Fruit fly (Drosophila melanogaster) whole organism, embryonic: ENCODE results near the gene aru.

Experiments
- B-H1 ChIP-seq: fragments of 200-800 bp; sonication (Bioruptor generic); IDR thresholded peaks from 3 replicates; pipeline ENCODE4 v1.3.6; 2022; ENCODE audit warnings: missing biosample characterization, missing genetic modification characterization
- CG10565 ChIP-seq: fragments of 200-800 bp; sonication (Bioruptor generic); optimal IDR thresholded peaks from 3 replicates; lab custom pipeline; 2016; ENCODE audit warnings: missing biosample characterization, mild to moderate bottlenecking, missing genetic modification characterization
- CG11456 ChIP-seq: fragments of 200-800 bp; sonication (Bioruptor generic); IDR thresholded peaks from 3 replicates; pipeline ENCODE4 v1.3.6; 2022; ENCODE audit warnings: missing biosample characterization, missing genetic modification characterization
- CG11723 ChIP-seq: fragments of 200-800 bp; sonication (Bioruptor generic); optimal IDR thresholded peaks from 2 replicates; lab custom pipeline; 2017; ENCODE audit warnings: missing biosample characterization, mild to moderate bottlenecking, missing genetic modification characterization
- CG12659 ChIP-seq: fragments of 200-800 bp; sonication (Bioruptor generic); optimal IDR thresholded peaks from 3 replicates; lab custom pipeline; 2017; ENCODE audit warnings: mild to moderate bottlenecking, missing biosample characterization, missing genetic modification reagents, missing genetic modification characterization
- CG13894 ChIP-seq: fragments of 200-800 bp; sonication (Bioruptor generic); optimal IDR thresholded peaks from 3 replicates; lab custom pipeline; 2018; ENCODE audit warnings: missing biosample characterization, mild to moderate bottlenecking, missing genetic modification characterization, moderate library complexity
- CG1602 ChIP-seq: fragments of 200-800 bp; sonication (Bioruptor generic); optimal IDR thresholded peaks from 3 replicates; lab custom pipeline; 2016; ENCODE audit warnings: missing biosample characterization, missing genetic modification characterization
- CG1647 ChIP-seq: fragments of 200-800 bp; sonication (Bioruptor generic); optimal IDR thresholded peaks from 3 replicates; lab custom pipeline; 2016; ENCODE audit warnings: missing biosample characterization, missing genetic modification characterization
- CG16779 ChIP-seq: fragments of 200-800 bp; sonication (Bioruptor generic); IDR thresholded peaks from 2 replicates; pipeline ENCODE4 v1.3.6; 2022; ENCODE audit warnings: missing biosample characterization, missing genetic modification characterization
- CG17328 ChIP-seq: fragments of 200-800 bp; sonication (Bioruptor generic); IDR thresholded peaks from 2 replicates; pipeline ENCODE4 v1.3.6; 2022; ENCODE audit warnings: missing biosample characterization, missing genetic modification characterization
- CG17361 ChIP-seq: fragments of 200-800 bp; sonication (Bioruptor generic); IDR thresholded peaks from 3 replicates; pipeline ENCODE4 v1.3.6; 2022; ENCODE audit warnings: missing biosample characterization, missing genetic modification characterization
- CG1792 ChIP-seq: fragments of 200-800 bp; sonication (Bioruptor generic); optimal IDR thresholded peaks from 2 replicates; lab custom pipeline; 2016; ENCODE audit warnings: missing biosample characterization, missing genetic modification characterization
- CG18262 ChIP-seq: fragments of 200-800 bp; optimal IDR thresholded peaks from 3 replicates; lab custom pipeline; 2019; ENCODE audit warnings: missing biosample characterization, mild to moderate bottlenecking, missing genetic modification characterization, moderate library complexity
- CG18764 ChIP-seq: fragments of 200-800 bp; sonication (Bioruptor generic); optimal IDR thresholded peaks from 3 replicates; lab custom pipeline; 2016; ENCODE audit warnings: missing biosample characterization, missing genetic modification characterization
- CG2678 ChIP-seq: fragments of 200-800 bp; sonication (Bioruptor generic); optimal IDR thresholded peaks from 3 replicates; lab custom pipeline; 2019; ENCODE audit warnings: missing biosample characterization, mild to moderate bottlenecking, missing genetic modification characterization, moderate library complexity
- CG30020 ChIP-seq: fragments of 200-800 bp; optimal IDR thresholded peaks from 2 replicates; lab custom pipeline; 2019; ENCODE audit warnings: missing biosample characterization, mild to moderate bottlenecking, missing genetic modification characterization, moderate library complexity
- CG34376 ChIP-seq: fragments of 200-800 bp; sonication (Bioruptor generic); optimal IDR thresholded peaks from 2 replicates; lab custom pipeline; 2018; ENCODE audit warnings: missing biosample characterization, mild to moderate bottlenecking, missing genetic modification characterization
- CG42726 ChIP-seq: fragments of 200-800 bp; sonication (Bioruptor generic); IDR thresholded peaks from 2 replicates; pipeline ENCODE4 v1.3.6; 2022; ENCODE audit warnings: missing biosample characterization, missing genetic modification characterization; ENCODE audit not compliant: partially characterized antibody
- CG4617 ChIP-seq: fragments of 200-800 bp; sonication (Bioruptor generic); optimal IDR thresholded peaks from 3 replicates; lab custom pipeline; 2016; ENCODE audit warnings: missing biosample characterization, missing genetic modification characterization, borderline replicate concordance
- CG7271 ChIP-seq: fragments of 200-800 bp; sonication (Bioruptor generic); optimal IDR thresholded peaks from 2 replicates; lab custom pipeline; 2018; ENCODE audit warnings: missing biosample characterization, mild to moderate bottlenecking, missing genetic modification characterization, moderate library complexity
- CG7372 ChIP-seq: fragments of 200-800 bp; sonication (Bioruptor generic); IDR thresholded peaks from 2 replicates; pipeline ENCODE4 v1.3.6; 2022; ENCODE audit warnings: missing biosample characterization, missing genetic modification characterization
- CG7786 ChIP-seq: fragments of 200-800 bp; sonication (Bioruptor generic); optimal IDR thresholded peaks from 2 replicates; lab custom pipeline; 2016; ENCODE audit warnings: missing biosample characterization, missing genetic modification characterization
- CG8944 ChIP-seq: fragments of 200-800 bp; sonication (Bioruptor generic); optimal IDR thresholded peaks from 3 replicates; lab custom pipeline; 2016; ENCODE audit warnings: missing biosample characterization, missing genetic modification characterization
- CHES-1-like ChIP-seq: fragments of 200-800 bp; sonication (Bioruptor generic); optimal IDR thresholded peaks from 2 replicates; lab custom pipeline; 2016; ENCODE audit warnings: missing biosample characterization, missing genetic modification characterization
- CrebB ChIP-seq: fragments of 200-800 bp; sonication (Bioruptor generic); optimal IDR thresholded peaks from 3 replicates; lab custom pipeline; 2018; ENCODE audit warnings: missing biosample characterization, mild to moderate bottlenecking, missing genetic modification characterization
- Dip3 ChIP-seq: fragments of 200-800 bp; sonication (Bioruptor generic); optimal IDR thresholded peaks from 3 replicates; lab custom pipeline; 2016; ENCODE audit warnings: missing biosample characterization, missing genetic modification characterization
- Doc2 ChIP-seq: fragments of 200-800 bp; sonication (Bioruptor generic); IDR thresholded peaks from 2 replicates; pipeline ENCODE4 v1.3.6; 2022; ENCODE audit warnings: missing biosample characterization, missing genetic modification characterization
- ERR ChIP-seq: fragments of 200-800 bp; sonication (Bioruptor generic); optimal IDR thresholded peaks from 2 replicates; lab custom pipeline; 2016; ENCODE audit warnings: missing biosample characterization, missing genetic modification characterization
- HHEX ChIP-seq: fragments of 200-800 bp; sonication (Bioruptor generic); optimal IDR thresholded peaks from 3 replicates; lab custom pipeline; 2017; ENCODE audit warnings: missing biosample characterization, mild to moderate bottlenecking, missing genetic modification characterization, missing genetic modification reagents
- NC2β ChIP-seq: fragments of 200-800 bp; sonication (Bioruptor generic); optimal IDR thresholded peaks from 2 replicates; lab custom pipeline; 2016; ENCODE audit warnings: missing biosample characterization, missing genetic modification characterization
- Neu2 ChIP-seq: fragments of 200-800 bp; sonication (Bioruptor generic); optimal IDR thresholded peaks from 3 replicates; lab custom pipeline; 2016; ENCODE audit warnings: missing biosample characterization, missing genetic modification characterization, borderline replicate concordance
- Six4 ChIP-seq: fragments of 200-800 bp; sonication (Bioruptor generic); optimal IDR thresholded peaks from 2 replicates; lab custom pipeline; 2016; ENCODE audit warnings: missing biosample characterization, missing genetic modification characterization
- cg ChIP-seq: fragments of 200-800 bp; sonication (Bioruptor generic); optimal IDR thresholded peaks from 3 replicates; lab custom pipeline; 2019; ENCODE audit warnings: missing biosample characterization, mild to moderate bottlenecking, missing genetic modification characterization, moderate library complexity
- da ChIP-seq: fragments of 200-800 bp; sonication (Bioruptor generic); optimal IDR thresholded peaks from 2 replicates; lab custom pipeline; 2016; ENCODE audit warnings: missing biosample characterization, missing genetic modification characterization
- disco-r ChIP-seq: fragments of 200-800 bp; sonication (Bioruptor generic); optimal IDR thresholded peaks from 2 replicates; lab custom pipeline; 2016; ENCODE audit warnings: missing biosample characterization, missing genetic modification characterization
- dm ChIP-seq: fragments of 200-800 bp; sonication (Bioruptor generic); optimal IDR thresholded peaks from 3 replicates; lab custom pipeline; 2016; ENCODE audit warnings: missing biosample characterization, missing genetic modification characterization
- en ChIP-seq: fragments of 200-800 bp; sonication (Bioruptor generic); optimal IDR thresholded peaks from 2 replicates; lab custom pipeline; 2016; ENCODE audit warnings: missing biosample characterization, missing genetic modification characterization
- grau ChIP-seq: fragments of 200-800 bp; optimal IDR thresholded peaks from 3 replicates; lab custom pipeline; 2019; ENCODE audit warnings: missing biosample characterization, mild to moderate bottlenecking, missing genetic modification characterization, moderate library complexity
- gsb ChIP-seq: fragments of 200-800 bp; sonication (Bioruptor generic); IDR thresholded peaks from 2 replicates; pipeline ENCODE4 v1.3.6; 2022; ENCODE audit warnings: missing biosample characterization, missing genetic modification characterization
- gsb-n ChIP-seq: fragments of 200-800 bp; sonication (Bioruptor generic); optimal IDR thresholded peaks from 3 replicates; lab custom pipeline; 2018; ENCODE audit warnings: missing biosample characterization, mild to moderate bottlenecking, missing genetic modification characterization
- jing ChIP-seq: fragments of 200-800 bp; sonication (Bioruptor generic); optimal IDR thresholded peaks from 2 replicates; lab custom pipeline; 2018; ENCODE audit warnings: missing biosample characterization, mild to moderate bottlenecking, missing genetic modification characterization
- lab ChIP-seq: fragments of 200-800 bp; sonication (Bioruptor generic); optimal IDR thresholded peaks from 3 replicates; lab custom pipeline; 2017; ENCODE audit warnings: missing biosample characterization, missing genetic modification characterization, mild to moderate bottlenecking, moderate library complexity, missing genetic modification reagents
- ranshi ChIP-seq: fragments of 200-800 bp; sonication (Bioruptor generic); IDR thresholded peaks from 2 replicates; pipeline ENCODE4 v1.3.6; 2022; ENCODE audit warnings: missing biosample characterization, missing genetic modification characterization
- ro ChIP-seq: fragments of 200-800 bp; sonication (Bioruptor generic); IDR thresholded peaks from 2 replicates; pipeline ENCODE4 v1.3.6; 2022; ENCODE audit warnings: missing biosample characterization, missing genetic modification characterization
- seq ChIP-seq: fragments of 200-800 bp; sonication (Bioruptor generic); IDR thresholded peaks from 2 replicates; pipeline ENCODE4 v1.3.6; 2022; ENCODE audit warnings: missing biosample characterization, missing genetic modification characterization
- ssp ChIP-seq: fragments of 200-800 bp; sonication (Bioruptor generic); IDR thresholded peaks from 2 replicates; pipeline ENCODE4 v1.3.6; 2022; ENCODE audit warnings: missing biosample characterization, missing genetic modification characterization
- tio ChIP-seq: fragments of 200-800 bp; sonication (Bioruptor generic); optimal IDR thresholded peaks from 2 replicates; lab custom pipeline; 2017; ENCODE audit warnings: missing biosample characterization, missing genetic modification characterization, inconsistent platforms
- toy ChIP-seq: fragments of 200-800 bp; sonication (Bioruptor generic); IDR thresholded peaks from 2 replicates; pipeline ENCODE4 v1.3.6; 2022; ENCODE audit warnings: missing biosample characterization, missing genetic modification characterization
- tup ChIP-seq: fragments of 200-800 bp; sonication (Bioruptor generic); optimal IDR thresholded peaks from 2 replicates; lab custom pipeline; 2016; ENCODE audit warnings: missing biosample characterization, mild to moderate bottlenecking, missing genetic modification characterization, moderate library complexity

aru gene

DNA sequence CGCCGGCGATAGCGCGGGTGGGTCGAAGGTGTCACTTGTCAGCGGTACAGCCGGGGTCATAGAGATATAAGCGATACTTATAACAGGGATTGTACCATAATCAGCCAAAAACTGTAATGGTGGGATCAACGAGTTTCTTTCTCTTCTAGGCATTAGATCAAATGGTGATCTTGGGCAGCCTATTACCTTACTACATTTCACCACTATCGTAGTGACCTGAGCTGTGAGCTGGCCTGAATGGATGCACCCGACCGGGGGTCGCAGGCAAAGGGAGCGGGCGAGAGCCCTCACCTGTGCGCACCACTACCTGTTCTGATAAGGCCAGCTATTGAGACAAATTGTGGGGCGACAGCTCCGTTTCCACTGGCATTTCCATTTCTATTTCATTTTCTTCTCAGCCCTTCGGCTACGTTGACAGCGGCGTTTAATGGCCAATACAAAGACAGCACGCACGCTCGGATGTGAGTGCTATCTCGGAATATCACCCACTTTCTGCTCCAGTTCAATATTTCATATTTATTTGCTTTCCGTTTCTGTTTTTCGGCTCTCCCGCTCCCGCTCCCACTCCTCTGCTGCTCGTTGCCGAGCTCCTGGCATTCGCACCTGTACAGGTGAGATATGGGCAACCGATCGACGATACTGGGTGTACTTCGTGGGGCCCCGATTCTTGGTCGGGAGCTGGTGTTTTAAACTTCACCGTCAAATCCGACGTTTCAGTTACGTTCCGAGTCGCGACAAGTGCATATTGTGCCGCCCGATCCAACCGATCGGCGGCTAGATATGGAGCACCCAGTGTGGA is 11.3 kb downstream of the aru start (continued):
- TF ChIP-seq CG11723 (GFP tag; lab: Kevin White, UChicago) (peak; percentile 50), gsb-n (peak; percentile 81), da (GFP tag; lab: Kevin White, UChicago) (no peak), CG7271 (tag; lab: Kevin White, UChicago) (peak; percentile 20), toy (GFP tag; lab: Robert Waterston, UW) (no peak), HHEX (GFP tag; lab: Kevin White, UChicago) (peak; percentile 82), CG12659 (GFP tag; lab: Kevin White, UChicago) (peak; percentile 72), CG17361 (GFP tag; lab: Robert Waterston, UW) (peak; percentile 77), CG1792 (peak; percentile 58), CG18262 (tag; lab: Kevin White, UChicago) (peak; percentile 83), seq (GFP tag; lab: Robert Waterston, UW) (peak; percentile 59; the same call in 1 of the 2 replicates), CrebB (peak; percentile 41), tup (GFP tag; lab: Kevin White, UChicago) (peak; percentile 40), grau (tag; lab: Kevin White, UChicago) (peak; percentile 73), CG7786 (GFP tag; lab: Kevin White, UChicago) (peak; percentile 67), CG1647 (GFP tag; lab: Kevin White, UChicago) (peak; percentile 45), CG42726 (no peak), CG1602 (peak; percentile 62), ssp (GFP tag; lab: Robert Waterston, UW) (peak; percentile 71), CG10565 (GFP tag; lab: Kevin White, UChicago) (peak; percentile 12), CHES-1-like (GFP tag; lab: Kevin White, UChicago) (peak; percentile 63), CG16779 (GFP tag; lab: Robert Waterston, UW) (0 out of 2 replicates have a peak, but pooled peaks have one; percentile 47), CG30020 (peak; percentile 9), Six4 (GFP tag; lab: Kevin White, UChicago) (peak; percentile 62), ranshi (GFP tag; lab: Robert Waterston, UW) (peak; percentile 84), Neu2 (GFP tag; lab: Kevin White, UChicago) (no peak), CG7372 (peak; percentile 59), CG18764 (GFP tag; lab: Kevin White, UChicago) (peak; percentile 40), CG8944 (peak; percentile 63), B-H1 (GFP tag; lab: Robert Waterston, UW) (peak; percentile 73), lab (GFP tag; lab: Kevin White, UChicago) (peak; percentile 87), CG4617 (GFP tag; lab: Kevin White, UChicago) (peak; percentile 31), cg (GFP tag; lab: Kevin White, UChicago) (no peak), ERR (GFP tag; lab: Kevin White, UChicago) (peak; percentile 3), disco-r (GFP tag; lab: Kevin White, UChicago) (peak; percentile 5), CG13894 (tag; lab: Kevin White, UChicago) (no peak), ro (GFP tag; lab: Robert Waterston, UW) (peak; percentile 44; the same call in 1 of the 2 replicates), CG34376 (GFP tag; lab: Kevin White, UChicago) (peak; percentile 48), CG2678 (tag; lab: Kevin White, UChicago) (peak; percentile 84), jing (GFP tag; lab: Kevin White, UChicago) (peak; percentile 82), Doc2 (no peak), en (GFP tag; lab: Kevin White, UChicago) (no peak), gsb (no peak), Dip3 (GFP tag; lab: Kevin White, UChicago) (peak; percentile 7), dm (peak; percentile 35), NC2β (GFP tag; lab: Kevin White, UChicago) (peak; percentile 21), CG11456 (peak; percentile 76), tio (peak; percentile 62), CG17328 (GFP tag; lab: Robert Waterston, UW) (peak; percentile 88)
